Worm (Caenorhabditis elegans) whole organism, L3 larva: Measurements from ENCODE around the gene erg-28.

Experiments used
- ceh-16 ChIP-seq: sonication (generic microtip); optimal IDR thresholded peaks from 2 replicates; lab custom pipeline; 2017; ENCODE audit warnings: missing biosample characterization, missing genetic modification characterization
- ceh-82 ChIP-seq: fragments of 150-350 bp; optimal IDR thresholded peaks from 2 replicates; lab custom pipeline; 2014; ENCODE audit warnings: missing biosample characterization, missing genetic modification characterization
- daf-12 ChIP-seq: fragments of 150-350 bp; optimal IDR thresholded peaks from 2 replicates; lab custom pipeline; 2014; ENCODE audit warnings: missing biosample characterization, missing genetic modification reagents, missing genetic modification characterization
- skn-1 ChIP-seq: fragments of 150-350 bp; optimal IDR thresholded peaks from 2 replicates; lab custom pipeline; 2014; ENCODE audit warnings: missing biosample characterization, missing genetic modification characterization
- ztf-11 ChIP-seq: fragments of 150-350 bp; optimal IDR thresholded peaks from 2 replicates; lab custom pipeline; 2014; ENCODE audit warnings: missing biosample characterization, missing genetic modification characterization

DNA sequence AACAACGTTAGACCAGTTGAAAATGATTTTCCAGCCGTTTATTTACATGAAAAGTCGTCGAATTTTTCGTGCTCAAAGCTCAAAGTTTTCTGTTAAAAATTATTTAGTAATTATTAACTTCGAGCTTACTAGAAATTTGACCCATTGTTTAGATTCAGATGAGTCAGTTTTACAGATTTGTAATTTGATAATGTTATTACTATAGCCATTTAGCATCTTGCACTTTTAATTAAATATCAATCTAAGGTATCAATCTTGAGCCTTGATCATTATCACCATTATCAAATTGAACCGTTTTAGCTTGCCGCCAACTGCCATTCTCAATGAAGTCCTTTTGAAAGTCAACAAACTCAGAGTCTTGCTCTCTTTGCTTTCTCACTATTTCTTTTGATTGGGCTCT, 2.3 kb downstream of the erg-28 start, which contains the start of gene ZC116.1:
- TF ChIP-seq daf-12: no peak
- TF ChIP-seq ceh-82 (tag; lab: Kevin White, UChicago): no peak
- no peak for TF ChIP-seq ceh-16
- no peak for TF ChIP-seq skn-1 (tag; lab: Kevin White, UChicago)
- no peak for TF ChIP-seq ztf-11
